Fruit fly (Drosophila melanogaster) whole organism, embryonic: ENCODE measurements around the gene CG13285.

Experiments
- Atf3 ChIP-seq: fragments of 200-800 bp; sonication (Bioruptor generic); optimal IDR thresholded peaks from 3 replicates; lab custom pipeline; 2016; ENCODE audit warnings: missing biosample characterization, missing genetic modification characterization
- CG11456 ChIP-seq: fragments of 200-800 bp; sonication (Bioruptor generic); IDR thresholded peaks from 3 replicates; pipeline ENCODE4 v1.3.6; 2022; ENCODE audit warnings: missing biosample characterization, missing genetic modification characterization
- CG12659 ChIP-seq: fragments of 200-800 bp; sonication (Bioruptor generic); optimal IDR thresholded peaks from 3 replicates; lab custom pipeline; 2017; ENCODE audit warnings: mild to moderate bottlenecking, missing biosample characterization, missing genetic modification reagents, missing genetic modification characterization
- CG13123 ChIP-seq: fragments of 200-800 bp; sonication (Bioruptor generic); optimal IDR thresholded peaks from 2 replicates; lab custom pipeline; 2016; ENCODE audit warnings: missing biosample characterization, missing genetic modification characterization
- CG17385 ChIP-seq: fragments of 200-800 bp; sonication (Bioruptor generic); optimal IDR thresholded peaks from 3 replicates; lab custom pipeline; 2018; ENCODE audit warnings: missing biosample characterization, mild to moderate bottlenecking, missing genetic modification characterization
- CG31224 ChIP-seq: fragments of 200-800 bp; sonication (Bioruptor generic); IDR thresholded peaks from 2 replicates; pipeline ENCODE4 v1.3.6; 2022; ENCODE audit warnings: missing biosample characterization, missing genetic modification characterization
- CG3407 ChIP-seq: fragments of 200-800 bp; sonication (Bioruptor generic); optimal IDR thresholded peaks from 2 replicates; lab custom pipeline; 2018; ENCODE audit warnings: missing biosample characterization, mild to moderate bottlenecking, missing genetic modification characterization
- CG34422 ChIP-seq: fragments of 200-800 bp; sonication (Bioruptor generic); IDR thresholded peaks from 3 replicates; pipeline ENCODE4 v1.3.6; 2022; ENCODE audit warnings: missing biosample characterization, missing genetic modification characterization
- CG6175 ChIP-seq: fragments of 200-800 bp; sonication (Bioruptor generic); IDR thresholded peaks from 3 replicates; pipeline ENCODE4 v1.3.6; 2022; ENCODE audit warnings: missing biosample characterization, missing genetic modification characterization
- CG7372 ChIP-seq: fragments of 200-800 bp; sonication (Bioruptor generic); IDR thresholded peaks from 2 replicates; pipeline ENCODE4 v1.3.6; 2022; ENCODE audit warnings: missing biosample characterization, missing genetic modification characterization
- CG7928 ChIP-seq: fragments of 200-800 bp; sonication (Bioruptor generic); optimal IDR thresholded peaks from 2 replicates; lab custom pipeline; 2017; ENCODE audit warnings: missing biosample characterization, mild to moderate bottlenecking, missing genetic modification characterization
- CG7987 ChIP-seq: fragments of 200-800 bp; sonication (Bioruptor generic); optimal IDR thresholded peaks from 2 replicates; lab custom pipeline; 2018; ENCODE audit warnings: missing biosample characterization, mild to moderate bottlenecking, missing genetic modification characterization, moderate library complexity
- CG8944 ChIP-seq: fragments of 200-800 bp; sonication (Bioruptor generic); optimal IDR thresholded peaks from 3 replicates; lab custom pipeline; 2016; ENCODE audit warnings: missing biosample characterization, missing genetic modification characterization
- CG9215 ChIP-seq: fragments of 200-800 bp; sonication (Bioruptor generic); IDR thresholded peaks from 2 replicates; pipeline ENCODE4 v1.3.6; 2022; ENCODE audit warnings: missing biosample characterization, missing genetic modification characterization
- CG9932 ChIP-seq: fragments of 200-800 bp; sonication (Bioruptor generic); IDR thresholded peaks from 2 replicates; pipeline ENCODE4 v1.3.6; 2022; ENCODE audit warnings: missing biosample characterization, missing genetic modification characterization
- Drgx ChIP-seq: fragments of 200-800 bp; sonication (Bioruptor generic); IDR thresholded peaks from 2 replicates; pipeline ENCODE4 v1.3.6; 2022; ENCODE audit warnings: missing biosample characterization, missing genetic modification characterization
- Eip74EF ChIP-seq, 2 experiments: fragments of 200-800 bp in 1 of 2; fragments of >200 bp in 1 of 2; sonication (Bioruptor generic) in 1 of 2; optimal IDR thresholded peaks; 2 replicates each; lab custom pipeline; 2017 to 2019; ENCODE audit warnings: missing biosample characterization in 2 of 2, missing genetic modification characterization in 2 of 2, mild to moderate bottlenecking in 1 of 2, moderate library complexity in 1 of 2
- Ets65A ChIP-seq: fragments of 200-800 bp; sonication (Bioruptor generic); peaks from one replicate; lab custom pipeline; 2016; ENCODE audit warnings: missing biosample characterization, missing genetic modification characterization
- Gsc ChIP-seq: fragments of 200-800 bp; sonication (Bioruptor generic); IDR thresholded peaks from 2 replicates; pipeline ENCODE4 v1.3.6; 2022; ENCODE audit warnings: missing biosample characterization, missing genetic modification characterization
- HLH3B ChIP-seq: fragments of 200-800 bp; sonication (Bioruptor generic); IDR thresholded peaks from 2 replicates; pipeline ENCODE4 v1.3.6; 2022; ENCODE audit warnings: missing biosample characterization, missing genetic modification characterization
- HLHmδ ChIP-seq: fragments of 200-800 bp; sonication (Bioruptor generic); optimal IDR thresholded peaks from 2 replicates; lab custom pipeline; 2018; ENCODE audit warnings: missing biosample characterization, mild to moderate bottlenecking, missing genetic modification characterization, moderate library complexity
- HmgZ ChIP-seq: fragments of 200-800 bp; sonication (Bioruptor generic); optimal IDR thresholded peaks from 2 replicates; lab custom pipeline; 2018; ENCODE audit warnings: missing biosample characterization, mild to moderate bottlenecking, missing genetic modification characterization
- MESR4 ChIP-seq: fragments of 200-800 bp; sonication (Bioruptor generic); optimal IDR thresholded peaks from 2 replicates; lab custom pipeline; 2018; ENCODE audit warnings: missing biosample characterization, mild to moderate bottlenecking, missing genetic modification characterization, moderate library complexity
- chinmo ChIP-seq: fragments of 200-800 bp; sonication (Bioruptor generic); IDR thresholded peaks from 4 replicates; pipeline ENCODE4 v1.3.6; 2022; ENCODE audit warnings: missing biosample characterization, missing genetic modification characterization; ENCODE audit not compliant: partially characterized antibody
- ci ChIP-seq: fragments of 200-800 bp; sonication (Bioruptor generic); IDR thresholded peaks from 3 replicates; pipeline ENCODE4 v1.3.6; 2022; ENCODE audit warnings: missing biosample characterization, missing genetic modification characterization
- crol ChIP-seq: fragments of 200-800 bp; sonication (Bioruptor generic); IDR thresholded peaks from 2 replicates; pipeline ENCODE4 v1.3.6; 2022; ENCODE audit warnings: missing biosample characterization, missing genetic modification characterization
- cwo ChIP-seq: fragments of 200-800 bp; sonication (Bioruptor generic); optimal IDR thresholded peaks from 3 replicates; lab custom pipeline; 2017; ENCODE audit warnings: missing biosample characterization, missing genetic modification characterization, mild to moderate bottlenecking, moderate library complexity, missing genetic modification reagents
- dysf ChIP-seq: fragments of 200-800 bp; sonication (Bioruptor generic); IDR thresholded peaks from 3 replicates; pipeline ENCODE4 v1.3.6; 2022; ENCODE audit warnings: missing biosample characterization, missing genetic modification characterization
- eve ChIP-seq, 2 experiments: fragments of >200 bp; optimal IDR thresholded peaks; 2 replicates each; lab custom pipeline; 2017; ENCODE audit warnings: missing biosample characterization in 2 of 2, missing genetic modification characterization in 2 of 2
- fu2 ChIP-seq: fragments of 200-800 bp; sonication (Bioruptor generic); optimal IDR thresholded peaks from 2 replicates; lab custom pipeline; 2016; ENCODE audit warnings: missing biosample characterization, missing genetic modification characterization
- grau ChIP-seq: fragments of 200-800 bp; optimal IDR thresholded peaks from 3 replicates; lab custom pipeline; 2019; ENCODE audit warnings: missing biosample characterization, mild to moderate bottlenecking, missing genetic modification characterization, moderate library complexity
- nerfin-1 ChIP-seq: fragments of 200-800 bp; sonication (Bioruptor generic); optimal IDR thresholded peaks from 3 replicates; lab custom pipeline; 2019; ENCODE audit warnings: missing biosample characterization, mild to moderate bottlenecking, missing genetic modification characterization, moderate library complexity
- otp ChIP-seq: fragments of 200-800 bp; sonication (Bioruptor generic); IDR thresholded peaks from 3 replicates; pipeline ENCODE4, ENCODE4 v1.3.6; 2022; ENCODE audit warnings: missing biosample characterization, missing genetic modification characterization
- pita ChIP-seq: fragments of 200-800 bp; sonication (Bioruptor generic); optimal IDR thresholded peaks from 2 replicates; lab custom pipeline; 2017; ENCODE audit warnings: missing biosample characterization, mild to moderate bottlenecking, missing genetic modification characterization
- sd ChIP-seq: fragments of 200-800 bp; sonication (Bioruptor generic); optimal IDR thresholded peaks from 3 replicates; lab custom pipeline; 2018; ENCODE audit warnings: missing biosample characterization, mild to moderate bottlenecking, missing genetic modification characterization, moderate library complexity
- sens ChIP-seq: fragments of 200-800 bp; sonication (Bioruptor generic); peaks from one replicate; lab custom pipeline; 2016; ENCODE audit warnings: missing biosample characterization, missing genetic modification characterization
- sima ChIP-seq: fragments of 200-800 bp; sonication (Bioruptor generic); optimal IDR thresholded peaks from 2 replicates; lab custom pipeline; 2016; ENCODE audit warnings: missing biosample characterization, missing genetic modification characterization
- slbo ChIP-seq: fragments of 200-800 bp; sonication (Bioruptor generic); IDR thresholded peaks from 2 replicates; pipeline ENCODE4 v1.3.6; 2022; ENCODE audit warnings: missing biosample characterization, missing genetic modification characterization
- sob ChIP-seq: fragments of 200-800 bp; sonication (Bioruptor generic); IDR thresholded peaks from 2 replicates; pipeline ENCODE4 v1.3.6; 2022; ENCODE audit warnings: missing biosample characterization, missing genetic modification characterization
- sqz ChIP-seq: fragments of 200-800 bp; sonication (Bioruptor generic); optimal IDR thresholded peaks from 3 replicates; lab custom pipeline; 2018; ENCODE audit warnings: missing biosample characterization, mild to moderate bottlenecking, missing genetic modification characterization

CG13285 gene

dm6 chr3L:5580490-5581116, 45.0 kb upstream of the CG13285 start:
- TF ChIP-seq CG9215, result no peak
- TF ChIP-seq sob, result 0 out of 2 replicates have a peak, but pooled peaks have one; percentile 23
- TF ChIP-seq nerfin-1 (tag; lab: Kevin White, UChicago), result no peak
- no peak for TF ChIP-seq sqz
- TF ChIP-seq CG8944, result no peak
- 0 out of 3 replicates have a peak, but pooled peaks have one; percentile 9 for TF ChIP-seq CG34422
- peak; percentile 2 for TF ChIP-seq CG7987 (GFP tag; lab: Kevin White, UChicago)
- peak; percentile 62 for TF ChIP-seq grau (tag; lab: Kevin White, UChicago)
- 0 out of 2 replicates have a peak, but pooled peaks have one; percentile 12 for TF ChIP-seq slbo
- TF ChIP-seq HLH3B (GFP tag; lab: Robert Waterston, UW), result 0 out of 2 replicates have a peak, but pooled peaks have one; percentile 7
- TF ChIP-seq Eip74EF (GFP tag; optimal IDR thresholded peaks at IDR 0.05; lab: Kevin White, UChicago), result no peak
- no peak for TF ChIP-seq fu2 (GFP tag; lab: Kevin White, UChicago)
- TF ChIP-seq sima (GFP tag; lab: Kevin White, UChicago), result no peak
- 0 out of 3 replicates have a peak, but pooled peaks have one; percentile 10 for TF ChIP-seq CG6175 (GFP tag; lab: Robert Waterston, UW)
- no peak for TF ChIP-seq crol
- TF ChIP-seq CG31224 (GFP tag; lab: Robert Waterston, UW), result no peak
- TF ChIP-seq cwo (GFP tag; lab: Kevin White, UChicago), result peak; percentile 51
- TF ChIP-seq eve (GFP tag; optimal IDR thresholded peaks at IDR 0.05; lab: Kevin White, UChicago), result no peak
- no peak for TF ChIP-seq CG7372
- no peak for TF ChIP-seq Atf3 (GFP tag; lab: Kevin White, UChicago)
- TF ChIP-seq sd (tag; lab: Kevin White, UChicago), result no peak
- TF ChIP-seq CG7928 (GFP tag; lab: Kevin White, UChicago), result no peak
- TF ChIP-seq HLHmδ (GFP tag; lab: Kevin White, UChicago), result no peak
- no peak for TF ChIP-seq CG13123 (GFP tag; lab: Kevin White, UChicago)
- TF ChIP-seq chinmo, result 0 out of 4 replicates have a peak, but pooled peaks have one; percentile 32
- TF ChIP-seq MESR4 (GFP tag; lab: Kevin White, UChicago), result no peak
- TF ChIP-seq CG17385, result no peak
- no peak for TF ChIP-seq CG3407 (GFP tag; lab: Kevin White, UChicago)
- no peak for TF ChIP-seq pita
- no peak for TF ChIP-seq Gsc
- TF ChIP-seq ci, result 0 out of 3 replicates have a peak, but pooled peaks have one; percentile 23
- TF ChIP-seq CG12659, result no peak
- TF ChIP-seq otp (GFP tag; lab: Robert Waterston, UW), result peak; percentile 61; the same call in 2 of the 3 replicates

- peak; percentile 80 for TF ChIP-seq Drgx (GFP tag; lab: Robert Waterston, UW)
- TF ChIP-seq sens (GFP tag; lab: Kevin White, UChicago), result peak; percentile 30
- TF ChIP-seq CG11456 (GFP tag; lab: Robert Waterston, UW), result 0 out of 3 replicates have a peak, but pooled peaks have one; percentile 46
- peak; percentile 89 for TF ChIP-seq Ets65A (GFP tag; lab: Kevin White, UChicago)
- no peak for TF ChIP-seq dysf
- TF ChIP-seq HmgZ (tag; lab: Kevin White, UChicago), result no peak
- 0 out of 2 replicates have a peak, but pooled peaks have one; percentile 34 for TF ChIP-seq CG9932 (GFP tag; lab: Robert Waterston, UW)
- 0 out of 3 replicates have a peak, but pooled peaks have one; percentile 15 for TF ChIP-seq ci
- TF ChIP-seq, all 482 proteins: peak for 6
Observed at dm6 chr3L:5579762-5580161, 44.2 kb upstream of the CG13285 start.
